Worm (Caenorhabditis elegans) whole organism, L4/young adult: ENCODE measurements around the gene mps-2.

Source experiments
- W03F9.2 ChIP-seq: fragments of 150-350 bp; optimal IDR thresholded peaks from 2 replicates; lab custom pipeline; 2014; ENCODE audit warnings: missing biosample characterization, missing genetic modification characterization
- dao-5 ChIP-seq: sonication (generic microtip); optimal IDR thresholded peaks from 2 replicates; lab custom pipeline; 2016; ENCODE audit warnings: missing genotype, missing genetic modification characterization, moderate library complexity, missing compliant biosample characterization
- him-1 ChIP-seq: sonication (generic microtip); optimal IDR thresholded peaks from 2 replicates; lab custom pipeline; 2016; ENCODE audit warnings: missing genotype, missing genetic modification reagents, missing genetic modification characterization, missing compliant biosample characterization

- TF ChIP-seq him-1 (tag; lab: Kevin White, UChicago) (no peak), dao-5 (no peak), W03F9.2 (no peak)
Observed at ce11 chrII:341282-341681, 29.3 kb upstream of the mps-2 start.
